Worm (Caenorhabditis elegans): ENCODE data around the gene T01G5.7.

T01G5.7 gene

DNA sequence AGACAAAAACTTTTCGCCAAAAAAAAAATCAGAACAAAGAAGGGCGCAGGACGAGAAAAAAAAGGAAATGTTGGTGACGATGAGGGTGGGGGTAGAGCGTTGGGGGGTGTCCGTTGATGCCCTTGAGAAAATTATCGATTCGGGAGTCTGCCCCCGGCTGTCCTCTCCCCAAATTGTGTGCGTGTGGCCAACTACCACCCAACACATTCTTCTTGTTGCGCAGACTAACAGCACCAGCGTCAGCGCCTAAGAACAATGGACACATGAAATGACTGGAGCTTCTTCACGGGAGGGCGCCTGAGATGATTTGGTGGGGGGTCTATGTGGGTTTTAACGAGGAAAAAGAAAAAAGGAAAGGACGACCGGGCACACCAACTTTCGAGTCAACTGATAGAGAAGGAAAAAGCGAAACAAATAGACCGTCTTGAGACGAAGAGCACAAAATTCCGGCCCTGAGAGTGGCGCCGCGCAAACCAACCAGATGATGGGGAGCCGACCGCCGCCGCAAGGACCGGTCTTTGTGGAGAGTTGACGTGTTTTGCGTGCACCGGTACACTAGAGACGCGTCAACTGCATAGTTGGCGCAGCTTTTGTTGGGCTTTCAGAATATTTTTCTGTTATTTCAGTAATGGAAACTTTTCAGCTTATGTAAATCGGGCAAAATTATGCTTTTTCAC, 46.6 kb upstream of the T01G5.7 start, which contains the start of gene C25D7.9 (continued):
- TF ChIP-seq dmd-9 (GFP tag; IDR thresholded peaks at IDR 0.05) (peak; percentile 49; the same call in 1 of the 2 replicates), dmd-6 (GFP tag; IDR thresholded peaks at IDR 0.05) (peak; percentile 7; the same call in 1 of the 2 replicates), nhr-6 (tag; optimal IDR thresholded peaks at IDR 0.05) (peak; percentile 60), nhr-28 (tag; optimal IDR thresholded peaks at IDR 0.05) (no peak), lin-39 (tag; optimal IDR thresholded peaks at IDR 0.05) (no peak), egl-43 (GFP tag; IDR thresholded peaks at IDR 0.05) (0 out of 2 replicates have a peak, but pooled peaks have one; percentile 34), ama-1 (optimal IDR thresholded peaks at IDR 0.05) (no peak), lir-3 (tag; optimal IDR thresholded peaks at IDR 0.05) (no peak), ceh-32 (tag; optimal IDR thresholded peaks at IDR 0.05; ENCODE audit: poor library complexity) (no peak), zfp-2 (tag; optimal IDR thresholded peaks at IDR 0.05) (no peak), rbr-2 (tag; optimal IDR thresholded peaks at IDR 0.05) (peak; percentile 15), hif-1 (tag; optimal IDR thresholded peaks at IDR 0.05) (peak in 1 of 2 experiments; percentile 21)

DNA sequence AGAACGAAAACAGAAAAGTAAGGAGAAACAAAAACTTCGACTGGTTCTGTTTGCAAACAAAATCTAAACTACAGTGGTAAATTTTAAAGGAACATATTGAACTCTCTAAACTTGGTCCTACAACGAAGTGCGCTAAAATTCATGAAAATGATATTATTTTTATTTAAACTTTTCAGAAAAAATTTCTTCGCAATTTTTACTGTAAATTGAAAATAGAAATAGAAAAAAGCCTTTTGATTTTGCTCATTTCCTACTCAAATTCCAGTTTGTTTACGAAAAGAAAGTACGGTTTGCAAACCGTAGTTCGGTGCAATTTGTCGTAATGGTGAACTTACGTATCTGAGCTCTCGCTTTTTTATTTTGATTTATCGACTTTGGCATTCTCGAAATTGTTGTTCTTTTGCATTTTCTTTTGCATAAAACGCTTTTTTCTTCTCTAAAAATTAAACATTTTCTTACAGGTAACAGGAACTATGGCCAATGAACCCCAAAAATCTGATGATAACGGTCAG, 45.9 kb upstream of the T01G5.7 start, which contains the start of gene otub-1:
Gene otub-1 (plus strand): TSS at position 462 of the 512 bp plus-strand sequence.
- TF ChIP-seq attf-4 (tag; optimal IDR thresholded peaks at IDR 0.05), result no peak
- TF ChIP-seq pqm-1 (tag; optimal IDR thresholded peaks at IDR 0.05), result no peak
- peak; percentile 75 for TF ChIP-seq unc-130 (GFP tag; optimal IDR thresholded peaks at IDR 0.05)
- TF ChIP-seq aha-1 (tag), result peak; percentile 81
- TF ChIP-seq daf-16 (GFP tag; optimal IDR thresholded peaks at IDR 0.05), result no peak
- peak; percentile 1 for TF ChIP-seq daf-16 (tag; optimal IDR thresholded peaks at IDR 0.05)
- TF ChIP-seq zfp-2 (tag; optimal IDR thresholded peaks at IDR 0.05), result no peak
- TF ChIP-seq unc-62 (GFP tag; optimal IDR thresholded peaks at IDR 0.05 in 1 of 2), result peak in 1 of 2 experiments; percentile 47
- no peak for TF ChIP-seq unc-62 (tag; optimal IDR thresholded peaks at IDR 0.05)

DNA sequence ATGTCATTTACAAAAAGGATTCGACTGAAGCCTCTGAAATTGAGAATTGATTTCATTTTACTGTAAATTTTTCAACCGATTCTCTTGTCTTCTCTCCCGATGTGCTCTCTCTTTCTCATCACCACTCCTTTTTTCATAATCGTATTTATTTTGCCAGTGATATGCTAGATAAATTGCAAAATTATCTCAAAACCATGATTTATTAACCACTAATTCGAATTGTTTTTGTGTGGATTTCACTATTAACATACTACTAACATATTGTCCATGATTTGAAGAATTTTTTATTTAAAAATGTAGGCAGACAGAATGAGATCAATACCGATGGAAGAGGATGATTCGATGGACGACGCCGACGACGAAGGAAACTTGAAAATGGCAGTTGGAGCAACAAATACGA, 44.6 kb upstream of the T01G5.7 start, which contains the start of gene C25D7.10:
Gene C25D7.10 (plus strand): TSS at position 301 of the 400 bp plus-strand sequence.
- TF ChIP-seq Y48G9A.11 (GFP tag; IDR thresholded peaks at IDR 0.05), result no peak
- TF ChIP-seq lin-38 (GFP tag; IDR thresholded peaks at IDR 0.05), result peak; percentile 27; the same call in 1 of the 2 replicates
- TF ChIP-seq F37D6.2 (tag; optimal IDR thresholded peaks at IDR 0.05), result no peak

DNA sequence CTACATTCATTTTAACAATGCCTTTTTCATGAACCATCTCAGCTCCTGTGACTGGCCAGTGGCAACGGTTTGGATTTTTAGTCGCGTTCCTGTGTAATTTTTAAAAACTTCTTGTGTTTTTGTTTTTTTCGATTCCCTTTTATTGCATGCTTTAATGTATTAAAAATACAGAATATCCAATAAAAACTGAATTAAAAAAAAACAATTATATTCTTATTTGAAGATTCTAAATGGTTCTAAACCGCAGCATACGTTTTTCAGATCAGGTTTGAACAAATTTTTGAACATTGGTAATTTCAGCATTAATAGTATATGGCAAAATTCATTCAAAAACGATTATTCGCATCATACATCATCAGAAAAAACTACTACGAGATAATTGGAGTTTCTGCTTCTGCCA, 43.4 kb upstream of the T01G5.7 start, which contains the start of gene dnj-3:
Gene dnj-3 (plus strand): TSS at position 301 of the 400 bp plus-strand sequence.
- TF ChIP-seq ztf-11 (tag; optimal IDR thresholded peaks at IDR 0.05), result no peak
- no peak for TF ChIP-seq nhr-48 (tag; optimal IDR thresholded peaks at IDR 0.05)
- no peak for TF ChIP-seq daf-16 (GFP tag; optimal IDR thresholded peaks at IDR 0.05)
- no peak for TF ChIP-seq daf-16 (tag; optimal IDR thresholded peaks at IDR 0.05)
- no peak for TF ChIP-seq aly-2 (tag; optimal IDR thresholded peaks at IDR 0.05)
- TF ChIP-seq mdt-29 (GFP tag; IDR thresholded peaks at IDR 0.05), result no peak

DNA sequence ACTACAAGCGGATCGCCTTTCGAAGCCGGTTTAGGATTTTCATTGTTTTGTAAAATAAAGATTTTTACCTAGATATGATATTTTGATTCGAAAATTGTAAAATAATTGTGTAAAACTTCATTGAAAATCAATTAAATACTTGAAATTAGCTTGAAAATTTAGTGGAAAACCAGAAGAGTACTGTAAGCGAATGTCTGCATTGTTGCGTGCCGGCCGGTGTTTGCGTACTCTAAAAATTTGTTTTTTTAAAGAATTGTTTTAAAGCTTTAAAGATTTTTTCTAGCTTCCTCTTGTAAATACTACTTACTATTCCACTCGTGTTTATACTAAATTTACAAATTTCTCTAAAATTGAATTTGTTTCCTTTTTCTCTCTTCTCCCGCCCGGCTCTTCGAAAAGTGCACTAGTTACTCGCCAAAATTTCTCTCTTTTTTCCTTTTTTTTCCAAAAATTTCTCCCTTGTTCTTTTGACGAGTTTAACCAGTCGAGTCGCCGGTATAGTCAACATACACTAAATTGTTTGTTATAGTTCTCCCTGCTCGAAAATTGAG, 42.2 kb upstream of the T01G5.7 start:
- peak; percentile 14 for TF ChIP-seq fkh-10 (GFP tag; optimal IDR thresholded peaks at IDR 0.05)
- TF ChIP-seq lin-38 (GFP tag; IDR thresholded peaks at IDR 0.05), result no peak
- TF ChIP-seq ztf-11 (tag; optimal IDR thresholded peaks at IDR 0.05), result no peak
- peak in 1 of 2 experiments; percentile 61 for TF ChIP-seq lsy-2 (tag; optimal IDR thresholded peaks at IDR 0.05)
